Fruit fly (Drosophila melanogaster): ENCODE measurements around the gene Tmc.

dm6 chr3L:9569194-9569593 lies 28.4 kb upstream of the Tmc start:
- TF ChIP-seq tai (GFP tag; optimal IDR thresholded peaks at IDR 0.05) (no peak), GATAd (GFP tag; optimal IDR thresholded peaks at IDR 0.05) (no peak), N (GFP tag; optimal IDR thresholded peaks at IDR 0.05) (no peak), usp (GFP tag; optimal IDR thresholded peaks at IDR 0.05) (no peak), dmrt93B (GFP tag; optimal IDR thresholded peaks at IDR 0.05) (no peak), h (GFP tag; optimal IDR thresholded peaks at IDR 0.05) (no peak), OdsH (GFP tag; optimal IDR thresholded peaks at IDR 0.05) (no peak), fru (GFP tag; optimal IDR thresholded peaks at IDR 0.05) (no peak), rgr (GFP tag; optimal IDR thresholded peaks at IDR 0.05) (no peak), HLH106 (tag; optimal IDR thresholded peaks at IDR 0.05) (no peak), foxo (GFP tag; optimal IDR thresholded peaks at IDR 0.05) (no peak), pan (optimal IDR thresholded peaks at IDR 0.05) (no peak), CrebA (GFP tag; optimal IDR thresholded peaks at IDR 0.05; ENCODE audit: borderline replicate concordance) (no peak), Hr78 (GFP tag; optimal IDR thresholded peaks at IDR 0.05) (no peak)
